Worm (Caenorhabditis elegans): ENCODE results near the gene dod-20.

The dod-20 gene

ce11 chrV:472589-472988 lies 50.4 kb downstream of the dod-20 start, which contains the start of gene srt-31:
Gene srt-31, plus strand, starts transcription at chrV:472889.
- TF ChIP-seq npax-4 (tag; optimal IDR thresholded peaks at IDR 0.05) (no peak), ref-2 (tag; optimal IDR thresholded peaks at IDR 0.05) (no peak), ceh-24 (tag; optimal IDR thresholded peaks at IDR 0.05) (no peak), madf-2 (tag; optimal IDR thresholded peaks at IDR 0.05) (no peak), sox-2 (GFP tag; IDR thresholded peaks at IDR 0.05) (no peak), ceh-9 (tag; optimal IDR thresholded peaks at IDR 0.05) (no peak), unc-86 (tag; optimal IDR thresholded peaks at IDR 0.05) (no peak), F13H6.1 (tag; optimal IDR thresholded peaks at IDR 0.05) (no peak), ceh-45 (GFP tag; IDR thresholded peaks at IDR 0.05) (no peak), fax-1 (tag; optimal IDR thresholded peaks at IDR 0.05) (no peak)

Data from whole organism, late embryonic.